Fruit fly (Drosophila melanogaster) whole organism, embryonic: Measurements from ENCODE around the gene Acat1.

Source experiments
- Awh ChIP-seq: fragments of 200-800 bp; sonication (Bioruptor generic); IDR thresholded peaks from 2 replicates; pipeline ENCODE4, ENCODE4 v1.3.6; 2022; ENCODE audit warnings: missing biosample characterization, missing genetic modification characterization
- Bdp1 ChIP-seq: fragments of 200-800 bp; sonication (Bioruptor generic); optimal IDR thresholded peaks from 3 replicates; lab custom pipeline; 2016; ENCODE audit warnings: missing biosample characterization, missing genetic modification characterization
- Blimp-1 ChIP-seq: fragments of 200-800 bp; sonication (Bioruptor generic); optimal IDR thresholded peaks from 3 replicates; lab custom pipeline; 2018; ENCODE audit warnings: missing biosample characterization, missing genetic modification characterization, mild to moderate bottlenecking, moderate library complexity, missing genetic modification reagents
- Bteb2 ChIP-seq: fragments of 200-800 bp; sonication (Bioruptor generic); optimal IDR thresholded peaks from 2 replicates; lab custom pipeline; 2016; ENCODE audit warnings: missing biosample characterization, missing genetic modification characterization
- CG10979 ChIP-seq: fragments of 200-800 bp; sonication (Bioruptor generic); optimal IDR thresholded peaks from 2 replicates; lab custom pipeline; 2018; ENCODE audit warnings: missing biosample characterization, mild to moderate bottlenecking, missing genetic modification characterization, moderate library complexity
- CG12391 ChIP-seq: fragments of 200-800 bp; sonication (Bioruptor generic); optimal IDR thresholded peaks from 3 replicates; lab custom pipeline; 2018; ENCODE audit warnings: missing biosample characterization, mild to moderate bottlenecking, missing genetic modification characterization, moderate library complexity
- CG12942 ChIP-seq: fragments of 200-800 bp; sonication (Bioruptor generic); optimal IDR thresholded peaks from 3 replicates; lab custom pipeline; 2016; ENCODE audit warnings: missing biosample characterization, missing genetic modification characterization
- CG15479 ChIP-seq: fragments of 200-800 bp; sonication (Bioruptor generic); optimal IDR thresholded peaks from 3 replicates; lab custom pipeline; 2019; ENCODE audit warnings: missing biosample characterization, mild to moderate bottlenecking, missing genetic modification characterization, moderate library complexity
- CG1647 ChIP-seq: fragments of 200-800 bp; sonication (Bioruptor generic); optimal IDR thresholded peaks from 3 replicates; lab custom pipeline; 2016; ENCODE audit warnings: missing biosample characterization, missing genetic modification characterization
- CG16863 ChIP-seq: fragments of 200-800 bp; sonication (Bioruptor generic); optimal IDR thresholded peaks from 3 replicates; lab custom pipeline; 2016; ENCODE audit warnings: missing biosample characterization, missing genetic modification characterization
- CG17612 ChIP-seq: fragments of 200-800 bp; sonication (Bioruptor generic); IDR thresholded peaks from 2 replicates; pipeline ENCODE4 v1.3.6; 2022; ENCODE audit warnings: missing biosample characterization, missing genetic modification characterization
- CG17829 ChIP-seq: fragments of 200-800 bp; optimal IDR thresholded peaks from 2 replicates; lab custom pipeline; 2019; ENCODE audit warnings: missing biosample characterization, mild to moderate bottlenecking, missing genetic modification characterization, moderate library complexity
- CG2129 ChIP-seq: fragments of 200-800 bp; sonication (Bioruptor generic); IDR thresholded peaks from 2 replicates; pipeline ENCODE4 v1.3.6; 2022; ENCODE audit warnings: missing biosample characterization, missing genetic modification characterization; ENCODE audit not compliant: partially characterized antibody
- CG2678 ChIP-seq: fragments of 200-800 bp; sonication (Bioruptor generic); optimal IDR thresholded peaks from 3 replicates; lab custom pipeline; 2019; ENCODE audit warnings: missing biosample characterization, mild to moderate bottlenecking, missing genetic modification characterization, moderate library complexity
- CG3065 ChIP-seq: fragments of 200-800 bp; sonication (Bioruptor generic); optimal IDR thresholded peaks from 2 replicates; lab custom pipeline; 2016; ENCODE audit warnings: missing biosample characterization, missing genetic modification characterization
- CG34376 ChIP-seq: fragments of 200-800 bp; sonication (Bioruptor generic); optimal IDR thresholded peaks from 2 replicates; lab custom pipeline; 2018; ENCODE audit warnings: missing biosample characterization, mild to moderate bottlenecking, missing genetic modification characterization
- CG34422 ChIP-seq: fragments of 200-800 bp; sonication (Bioruptor generic); IDR thresholded peaks from 3 replicates; pipeline ENCODE4 v1.3.6; 2022; ENCODE audit warnings: missing biosample characterization, missing genetic modification characterization
- CG3838 ChIP-seq: fragments of 200-800 bp; sonication (Bioruptor generic); optimal IDR thresholded peaks from 3 replicates; lab custom pipeline; 2016; ENCODE audit warnings: missing biosample characterization, missing genetic modification characterization
- CG6175 ChIP-seq: fragments of 200-800 bp; sonication (Bioruptor generic); IDR thresholded peaks from 3 replicates; pipeline ENCODE4 v1.3.6; 2022; ENCODE audit warnings: missing biosample characterization, missing genetic modification characterization
- CG6791 ChIP-seq: fragments of 200-800 bp; sonication (Bioruptor generic); IDR thresholded peaks from 3 replicates; pipeline ENCODE4 v1.3.6; 2022; ENCODE audit warnings: missing biosample characterization, missing genetic modification characterization; ENCODE audit not compliant: partially characterized antibody
- CG7839 ChIP-seq: fragments of 200-800 bp; sonication (Bioruptor generic); optimal IDR thresholded peaks from 3 replicates; lab custom pipeline; 2018; ENCODE audit warnings: missing biosample characterization, mild to moderate bottlenecking, missing genetic modification characterization, moderate library complexity
- CG7963 ChIP-seq: fragments of 200-800 bp; sonication (Bioruptor generic); IDR thresholded peaks from 3 replicates; pipeline ENCODE4 v1.3.6; 2022; ENCODE audit warnings: missing biosample characterization, missing genetic modification characterization; ENCODE audit not compliant: partially characterized antibody
- CG7987 ChIP-seq: fragments of 200-800 bp; sonication (Bioruptor generic); optimal IDR thresholded peaks from 2 replicates; lab custom pipeline; 2018; ENCODE audit warnings: missing biosample characterization, mild to moderate bottlenecking, missing genetic modification characterization, moderate library complexity
- D19A ChIP-seq: fragments of 200-800 bp; optimal IDR thresholded peaks from 3 replicates; lab custom pipeline; 2019; ENCODE audit warnings: missing biosample characterization, mild to moderate bottlenecking, missing genetic modification characterization, moderate library complexity
- Dip3 ChIP-seq: fragments of 200-800 bp; sonication (Bioruptor generic); optimal IDR thresholded peaks from 3 replicates; lab custom pipeline; 2016; ENCODE audit warnings: missing biosample characterization, missing genetic modification characterization
- Doc2 ChIP-seq: fragments of 200-800 bp; sonication (Bioruptor generic); IDR thresholded peaks from 2 replicates; pipeline ENCODE4 v1.3.6; 2022; ENCODE audit warnings: missing biosample characterization, missing genetic modification characterization
- ERR ChIP-seq: fragments of 200-800 bp; sonication (Bioruptor generic); optimal IDR thresholded peaks from 2 replicates; lab custom pipeline; 2016; ENCODE audit warnings: missing biosample characterization, missing genetic modification characterization
- Fer1 ChIP-seq: fragments of 200-800 bp; sonication (Bioruptor generic); optimal IDR thresholded peaks from 2 replicates; lab custom pipeline; 2017; ENCODE audit warnings: missing biosample characterization, mild to moderate bottlenecking, missing genetic modification characterization
- Hr3 ChIP-seq: fragments of 200-800 bp; sonication (Bioruptor generic); optimal IDR thresholded peaks from 3 replicates; lab custom pipeline; 2016; ENCODE audit warnings: missing biosample characterization, missing genetic modification characterization
- Hsf ChIP-seq: fragments of 200-800 bp; sonication (Bioruptor generic); optimal IDR thresholded peaks from 3 replicates; lab custom pipeline; 2016; ENCODE audit warnings: missing biosample characterization, missing genetic modification characterization
- NFAT ChIP-seq: fragments of 200-800 bp; sonication (Bioruptor generic); IDR thresholded peaks from 2 replicates; pipeline ENCODE4 v1.3.6; 2022; ENCODE audit warnings: missing biosample characterization, missing genetic modification characterization
- Poxn ChIP-seq: fragments of 200-800 bp; sonication (Bioruptor generic); IDR thresholded peaks from 2 replicates; pipeline ENCODE4 v1.3.6; 2022; ENCODE audit warnings: missing biosample characterization, missing genetic modification characterization
- Sin3A ChIP-seq: fragments of >200 bp; optimal IDR thresholded peaks from 2 replicates; lab custom pipeline; 2018
- Sry-δ ChIP-seq: fragments of 200-800 bp; sonication (Bioruptor generic); optimal IDR thresholded peaks from 2 replicates; lab custom pipeline; 2016; ENCODE audit warnings: missing biosample characterization, missing genetic modification characterization
- ash1 ChIP-seq: fragments of 200-800 bp; sonication (Bioruptor generic); optimal IDR thresholded peaks from 2 replicates; lab custom pipeline; 2018; ENCODE audit warnings: missing biosample characterization, mild to moderate bottlenecking, missing genetic modification characterization
- btn ChIP-seq: fragments of 200-800 bp; sonication (Bioruptor generic); optimal IDR thresholded peaks from 2 replicates; lab custom pipeline; 2016; ENCODE audit warnings: missing biosample characterization, missing genetic modification characterization
- cato ChIP-seq: fragments of 200-800 bp; sonication (Bioruptor generic); optimal IDR thresholded peaks from 2 replicates; lab custom pipeline; 2016; ENCODE audit warnings: missing biosample characterization, missing genetic modification characterization, borderline replicate concordance
- dati ChIP-seq: fragments of 200-800 bp; sonication (Bioruptor generic); IDR thresholded peaks from 2 replicates; pipeline ENCODE4 v1.3.6; 2022; ENCODE audit warnings: missing biosample characterization, missing genetic modification characterization
- dmrt99B ChIP-seq: fragments of 200-800 bp; sonication (Bioruptor generic); optimal IDR thresholded peaks from 2 replicates; lab custom pipeline; 2018; ENCODE audit warnings: missing biosample characterization, mild to moderate bottlenecking, missing genetic modification characterization, moderate library complexity
- fu2 ChIP-seq: fragments of 200-800 bp; sonication (Bioruptor generic); optimal IDR thresholded peaks from 2 replicates; lab custom pipeline; 2016; ENCODE audit warnings: missing biosample characterization, missing genetic modification characterization
- gcm2 ChIP-seq: fragments of 200-800 bp; sonication (Bioruptor generic); optimal IDR thresholded peaks from 2 replicates; lab custom pipeline; 2016; ENCODE audit warnings: missing biosample characterization, missing genetic modification characterization
- gfzf ChIP-seq: fragments of 200-800 bp; sonication (Bioruptor generic); optimal IDR thresholded peaks from 2 replicates; lab custom pipeline; 2016; ENCODE audit warnings: missing biosample characterization, mild to moderate bottlenecking, missing genetic modification characterization, moderate library complexity
- odd ChIP-seq: fragments of 200-800 bp; sonication (Bioruptor generic); optimal IDR thresholded peaks from 2 replicates; lab custom pipeline; 2017; ENCODE audit warnings: missing biosample characterization, mild to moderate bottlenecking, missing genetic modification characterization
- otp ChIP-seq: fragments of 200-800 bp; sonication (Bioruptor generic); IDR thresholded peaks from 3 replicates; pipeline ENCODE4, ENCODE4 v1.3.6; 2022; ENCODE audit warnings: missing biosample characterization, missing genetic modification characterization
- pum ChIP-seq: fragments of 200-800 bp; sonication (Bioruptor generic); optimal IDR thresholded peaks from 2 replicates; lab custom pipeline; 2016; ENCODE audit warnings: missing biosample characterization, missing genetic modification characterization
- pzg ChIP-seq: fragments of 200-800 bp; sonication (Bioruptor generic); optimal IDR thresholded peaks from 3 replicates; lab custom pipeline; 2018; ENCODE audit warnings: missing biosample characterization, mild to moderate bottlenecking, missing genetic modification characterization, moderate library complexity
- ranshi ChIP-seq: fragments of 200-800 bp; sonication (Bioruptor generic); IDR thresholded peaks from 2 replicates; pipeline ENCODE4 v1.3.6; 2022; ENCODE audit warnings: missing biosample characterization, missing genetic modification characterization
- shn ChIP-seq: fragments of 200-800 bp; sonication (Bioruptor generic); optimal IDR thresholded peaks from 3 replicates; lab custom pipeline; 2016; ENCODE audit warnings: missing biosample characterization, missing genetic modification characterization
- sisA ChIP-seq: fragments of 200-800 bp; sonication (Bioruptor generic); IDR thresholded peaks from 2 replicates; pipeline ENCODE4 v1.3.6; 2022; ENCODE audit warnings: missing biosample characterization, missing genetic modification characterization
- slp2 ChIP-seq: fragments of 200-800 bp; sonication (Bioruptor generic); optimal IDR thresholded peaks from 2 replicates; lab custom pipeline; 2016; ENCODE audit warnings: missing biosample characterization, missing genetic modification characterization
- toy ChIP-seq: fragments of 200-800 bp; sonication (Bioruptor generic); IDR thresholded peaks from 2 replicates; pipeline ENCODE4 v1.3.6; 2022; ENCODE audit warnings: missing biosample characterization, missing genetic modification characterization
- vvl ChIP-seq: fragments of 200-800 bp; sonication (Bioruptor generic); IDR thresholded peaks from 2 replicates; pipeline ENCODE4 v1.3.6; 2022; ENCODE audit warnings: missing biosample characterization, missing genetic modification characterization
- zen ChIP-seq: fragments of 200-800 bp; sonication (Bioruptor generic); optimal IDR thresholded peaks from 3 replicates; lab custom pipeline; 2018; ENCODE audit warnings: missing biosample characterization, mild to moderate bottlenecking, missing genetic modification characterization, moderate library complexity

Gene Acat1

dm6 chrX:7909482-7909881 is 20.9 kb upstream of the Acat1 start (continued):
- TF ChIP-seq ash1 (GFP tag; lab: Kevin White, UChicago) (no peak), odd (GFP tag; lab: Kevin White, UChicago) (no peak), Awh (GFP tag; lab: Robert Waterston, UW) (no peak), vvl (GFP tag; lab: Robert Waterston, UW) (peak; percentile 24; the same call in 1 of the 2 replicates), NFAT (no peak), CG12391 (no peak), Doc2 (GFP tag; lab: Robert Waterston, UW) (no peak), CG6791 (GFP tag; lab: Robert Waterston, UW) (no peak), gcm2 (no peak), CG17612 (GFP tag; lab: Robert Waterston, UW) (no peak), gfzf (no peak), fu2 (no peak), CG2129 (no peak), CG2678 (no peak), Poxn (GFP tag; lab: Robert Waterston, UW) (no peak), ERR (no peak), Bdp1 (no peak), Bteb2 (GFP tag; lab: Kevin White, UChicago) (no peak), shn (GFP tag; lab: Kevin White, UChicago) (no peak), CG3065 (GFP tag; lab: Kevin White, UChicago) (no peak), CG6175 (GFP tag; lab: Robert Waterston, UW) (no peak), Hsf (GFP tag; lab: Kevin White, UChicago) (no peak), ranshi (0 out of 2 replicates have a peak, but pooled peaks have one; percentile 36), cato (GFP tag; lab: Kevin White, UChicago) (no peak), slp2 (no peak), CG1647 (GFP tag; lab: Kevin White, UChicago) (no peak), zen (tag; lab: Kevin White, UChicago) (no peak), otp (GFP tag; lab: Robert Waterston, UW) (no peak), dmrt99B (no peak), CG16863 (GFP tag; lab: Kevin White, UChicago) (no peak), sisA (peak; percentile 17; the same call in 1 of the 2 replicates), Dip3 (GFP tag; lab: Kevin White, UChicago) (no peak), pum (GFP tag; lab: Kevin White, UChicago) (no peak), CG7839 (tag; lab: Kevin White, UChicago) (peak; percentile 21), dati (GFP tag; lab: Robert Waterston, UW) (no peak), CG7987 (GFP tag; lab: Kevin White, UChicago) (no peak), CG15479 (GFP tag; lab: Kevin White, UChicago) (no peak), Hr3 (GFP tag; lab: Kevin White, UChicago) (no peak), Sin3A (lab: Kevin White, UChicago) (no peak), D19A (tag; lab: Kevin White, UChicago) (peak; percentile 15), pzg (no peak), Sry-δ (GFP tag; lab: Kevin White, UChicago) (no peak), CG7963 (GFP tag; lab: Robert Waterston, UW) (no peak), CG34422 (GFP tag; lab: Robert Waterston, UW) (no peak), Fer1 (peak; percentile 11), btn (GFP tag; lab: Kevin White, UChicago) (no peak), CG34376 (GFP tag; lab: Kevin White, UChicago) (no peak), CG10979 (peak; percentile 16), CG12942 (GFP tag; lab: Kevin White, UChicago) (no peak), CG17829 (tag; lab: Kevin White, UChicago) (no peak), toy (GFP tag; lab: Robert Waterston, UW) (no peak), Blimp-1 (GFP tag; lab: Kevin White, UChicago) (no peak), CG3838 (GFP tag; lab: Kevin White, UChicago) (no peak)
